Fruit fly (Drosophila melanogaster) S2 (cell line): Measurements from ENCODE around the gene Ire1.

Source experiments
- CG8478 ChIP-seq: fragments of >200 bp; optimal IDR thresholded peaks from 2 replicates; lab custom pipeline; 2018
- CTCF ChIP-seq, 2 experiments: fragments of >200 bp; optimal IDR thresholded peaks; 2 replicates each; lab custom pipeline; 2018

DNA sequence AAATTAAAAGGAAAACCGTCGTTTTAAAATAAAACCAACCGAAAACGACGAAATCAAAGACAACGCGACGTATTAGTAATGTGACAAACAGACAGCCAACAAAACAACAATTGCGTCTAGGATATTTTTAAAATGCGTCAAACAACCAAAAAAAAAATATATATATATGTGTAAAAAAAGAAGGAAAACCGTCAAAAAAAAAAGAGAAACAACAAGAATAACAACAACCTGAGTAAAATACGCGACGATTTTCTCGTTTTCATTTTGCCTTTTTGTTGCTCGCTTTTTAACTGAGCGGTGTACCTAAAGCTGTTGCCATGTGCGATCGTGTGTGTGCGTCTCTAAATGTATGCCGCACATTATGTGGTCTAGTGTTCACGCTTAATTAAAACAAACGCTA lies 27.5 kb downstream of the Ire1 start:
- TF ChIP-seq CG8478 (lab: Kevin White, UChicago) (no peak), CTCF (optimal IDR thresholded peaks at IDR 0.05; lab: Kevin White, UChicago) (no peak)
